Fruit fly (Drosophila melanogaster): ENCODE data around the gene moody.

DNA sequence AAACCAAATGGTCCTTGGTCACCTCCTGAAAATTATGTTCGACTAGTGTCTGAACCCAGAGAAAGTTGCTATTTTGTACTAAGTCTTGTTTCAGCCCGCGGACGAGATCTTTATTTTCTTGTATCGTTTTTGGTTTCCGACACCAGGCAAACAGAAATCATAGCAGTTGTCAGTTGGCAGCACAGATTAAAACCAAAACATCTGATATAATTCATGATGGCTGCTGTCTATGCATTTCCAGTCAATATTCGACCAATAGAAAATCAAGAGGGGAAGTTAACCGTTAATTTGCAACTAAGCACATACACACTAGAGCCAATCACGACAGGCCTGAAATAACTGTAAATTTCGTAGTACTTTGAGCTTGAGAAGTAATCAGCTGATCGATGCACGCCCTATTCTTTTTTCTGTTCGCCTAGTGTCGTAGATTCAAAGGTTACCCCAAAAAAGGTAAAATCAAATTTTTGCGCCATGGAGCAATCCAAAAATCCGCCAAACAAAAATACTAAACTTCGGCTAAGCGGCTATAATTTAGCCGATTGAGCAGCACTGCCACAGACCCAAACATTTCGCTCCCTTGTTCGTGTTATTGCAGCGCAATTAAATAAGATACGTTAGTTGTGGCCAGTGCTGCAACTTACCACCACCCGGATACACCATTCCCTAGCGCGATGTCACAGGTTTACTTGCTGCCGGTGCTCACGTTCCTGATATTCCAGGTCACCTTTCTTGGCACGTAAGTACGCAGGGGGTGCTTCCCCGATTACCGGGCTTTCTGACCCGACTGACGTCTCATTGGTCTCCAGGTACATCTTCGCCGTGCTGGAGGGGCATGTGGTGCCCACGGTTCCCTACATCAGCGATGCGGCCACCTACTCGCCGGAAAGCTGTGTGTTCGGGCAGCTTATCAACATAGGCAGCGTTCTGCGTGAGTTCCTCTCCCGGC is 26.8 kb upstream of the moody start, which contains the start of gene CG4025:
- TF ChIP-seq psq (GFP tag; optimal IDR thresholded peaks at IDR 0.05) (no peak), Abd-B (GFP tag; optimal IDR thresholded peaks at IDR 0.05) (no peak), dmrt93B (GFP tag; optimal IDR thresholded peaks at IDR 0.05) (no peak), OdsH (GFP tag; optimal IDR thresholded peaks at IDR 0.05) (no peak), pan (optimal IDR thresholded peaks at IDR 0.05) (no peak), Myc (optimal IDR thresholded peaks at IDR 0.05) (peak; percentile 83)

All from whole organism, wandering third instar larva.